Fruit fly (Drosophila melanogaster) whole organism, prepupa: ENCODE measurements around the gene alpha4GT2.

Experiments used
- CG10669 ChIP-seq: fragments of 200-800 bp; sonication (Bioruptor generic); optimal IDR thresholded peaks from 3 replicates; lab custom pipeline; 2018; ENCODE audit warnings: missing biosample characterization, mild to moderate bottlenecking, missing genetic modification characterization, moderate library complexity
- CG15336 ChIP-seq: fragments of 200-800 bp; sonication (Bioruptor generic); IDR thresholded peaks from 2 replicates; pipeline ENCODE4 v1.3.6; 2022; ENCODE audit warnings: missing biosample characterization, missing genetic modification characterization
- Hr4 ChIP-seq: fragments of 200-800 bp; sonication (Bioruptor generic); optimal IDR thresholded peaks from 3 replicates; lab custom pipeline; 2016; ENCODE audit warnings: missing biosample characterization, missing genetic modification characterization
- OdsH ChIP-seq: fragments of 200-800 bp; sonication (Bioruptor generic); optimal IDR thresholded peaks from 3 replicates; lab custom pipeline; 2016; ENCODE audit warnings: missing biosample characterization, missing genetic modification characterization
- Sox102F ChIP-seq: fragments of 200-800 bp; sonication (Bioruptor generic); optimal IDR thresholded peaks from 2 replicates; lab custom pipeline; 2016; ENCODE audit warnings: missing biosample characterization, mild to moderate bottlenecking, missing genetic modification characterization

- TF ChIP-seq Hr4 (GFP tag; lab: Kevin White, UChicago) (no peak), CG15336 (no peak), Sox102F (GFP tag; lab: Kevin White, UChicago) (no peak), OdsH (GFP tag; lab: Kevin White, UChicago) (no peak), CG10669 (no peak)
These were observed 49.2 kb downstream of the alpha4GT2 start, which contains the start of gene Tsp96F for dm6 chr3R:25880971-25881809.
